Worm (Caenorhabditis elegans): ENCODE measurements around the gene srh-52.

ce11 chrV:15376223-15376622, at the start of gene srh-52:
- TF ChIP-seq dsc-1 (tag; optimal IDR thresholded peaks at IDR 0.05) (no peak), jun-1 (tag; optimal IDR thresholded peaks at IDR 0.05) (no peak), ama-1 (optimal IDR thresholded peaks at IDR 0.05) (no peak), unc-62 (GFP tag; optimal IDR thresholded peaks at IDR 0.05) (no peak), ztf-11 (tag; optimal IDR thresholded peaks at IDR 0.05) (no peak), nhr-77 (tag; optimal IDR thresholded peaks at IDR 0.05) (no peak), C16A3.4 (tag; optimal IDR thresholded peaks at IDR 0.05) (no peak), lin-35 (GFP tag; optimal IDR thresholded peaks at IDR 0.05) (no peak), nhr-237 (tag; optimal IDR thresholded peaks at IDR 0.05) (no peak), ceh-82 (tag; optimal IDR thresholded peaks at IDR 0.05) (no peak)

Data from whole organism, L1 larva.